Worm (Caenorhabditis elegans): ENCODE results near the gene K02F3.12.

DNA sequence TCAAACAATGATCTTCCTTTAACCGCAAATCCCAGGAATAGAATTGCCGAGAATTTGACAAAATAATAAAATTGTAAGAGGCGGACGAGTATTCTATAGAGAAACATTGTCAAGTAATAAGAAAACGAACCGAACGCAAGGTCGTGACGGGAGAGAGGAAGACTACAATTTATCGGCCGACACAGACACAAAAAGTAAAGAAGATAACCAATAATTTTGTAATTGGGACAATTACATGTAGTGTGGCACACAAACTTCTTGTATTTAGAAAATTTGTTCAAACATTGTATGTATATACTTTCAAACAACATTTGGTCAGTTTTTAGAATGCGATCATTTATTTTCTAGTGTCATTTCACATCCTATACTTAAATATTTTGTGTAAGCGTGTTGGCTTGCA is 24.4 kb upstream of the K02F3.12 start, which contains the start of gene ceeh-1:
- no peak for TF ChIP-seq unc-120 (tag; optimal IDR thresholded peaks at IDR 0.05; ENCODE audit: poor library complexity, severe bottlenecking)
- no peak for TF ChIP-seq blmp-1 (tag; optimal IDR thresholded peaks at IDR 0.05)
- TF ChIP-seq ces-1 (GFP tag; optimal IDR thresholded peaks at IDR 0.05), result no peak
- no peak for TF ChIP-seq lin-32 (GFP tag; optimal IDR thresholded peaks at IDR 0.05)
- no peak for TF ChIP-seq lin-13 (tag; optimal IDR thresholded peaks at IDR 0.05)
- no peak for TF ChIP-seq M03D4.4 (tag; optimal IDR thresholded peaks at IDR 0.05)
- TF ChIP-seq ztf-11 (tag; optimal IDR thresholded peaks at IDR 0.05), result no peak
- TF ChIP-seq ceh-83 (GFP tag; optimal IDR thresholded peaks at IDR 0.05), result no peak
- TF ChIP-seq unc-62 (GFP tag; optimal IDR thresholded peaks at IDR 0.05), result no peak
- TF ChIP-seq drap-1 (GFP tag; optimal IDR thresholded peaks at IDR 0.05), result no peak
- no peak for TF ChIP-seq nhr-2 (tag; optimal IDR thresholded peaks at IDR 0.05)
- no peak for TF ChIP-seq nhr-28 (tag; optimal IDR thresholded peaks at IDR 0.05)
- no peak for TF ChIP-seq nhr-237 (tag; optimal IDR thresholded peaks at IDR 0.05)
